Worm (Caenorhabditis elegans) whole organism, L4/young adult: Measurements from ENCODE around the gene srw-13.

Experiments used
- W03F9.2 ChIP-seq: fragments of 150-350 bp; optimal IDR thresholded peaks from 2 replicates; lab custom pipeline; 2014; ENCODE audit warnings: missing biosample characterization, missing genetic modification characterization
- dao-5 ChIP-seq: sonication (generic microtip); optimal IDR thresholded peaks from 2 replicates; lab custom pipeline; 2016; ENCODE audit warnings: missing genotype, missing genetic modification characterization, moderate library complexity, missing compliant biosample characterization
- him-1 ChIP-seq: sonication (generic microtip); optimal IDR thresholded peaks from 2 replicates; lab custom pipeline; 2016; ENCODE audit warnings: missing genotype, missing genetic modification reagents, missing genetic modification characterization, missing compliant biosample characterization

- TF ChIP-seq dao-5 (tag; lab: Kevin White, UChicago) (no peak), him-1 (tag; lab: Kevin White, UChicago) (no peak), W03F9.2 (tag; lab: Kevin White, UChicago) (no peak)
Observed at ce11 chrV:15272263-15272662, 40.0 kb downstream of the srw-13 start, which contains the start of gene T10H4.4.
